Worm (Caenorhabditis elegans) whole organism, late embryonic: ENCODE data around the gene C39E6.2.

Experiments
- F13H6.1 ChIP-seq: sonication (generic microtip); optimal IDR thresholded peaks from 2 replicates; lab custom pipeline; 2016; ENCODE audit warnings: missing genetic modification characterization, missing compliant biosample characterization
- K09A11.1 ChIP-seq: sonication (generic microtip); optimal IDR thresholded peaks from 2 replicates; lab custom pipeline; 2017; ENCODE audit warnings: antibody characterized with exemption, mild to moderate bottlenecking, missing genetic modification characterization, missing compliant biosample characterization; ENCODE audit not compliant: insufficient read depth
- Y22D7AL.16 ChIP-seq: sonication (generic microtip); optimal IDR thresholded peaks from 2 replicates; lab custom pipeline; 2016; ENCODE audit warnings: missing genetic modification characterization, missing compliant biosample characterization
- ceh-19 ChIP-seq: fragments of 200-800 bp; sonication (Bioruptor generic); optimal IDR thresholded peaks from 2 replicates; lab custom pipeline; 2018; ENCODE audit warnings: mild to moderate bottlenecking, missing genetic modification characterization, missing compliant biosample characterization
- ceh-2 ChIP-seq: sonication (generic microtip); optimal IDR thresholded peaks from 2 replicates; lab custom pipeline; 2016; ENCODE audit warnings: missing genotype, missing genetic modification characterization, missing compliant biosample characterization
- ceh-22 ChIP-seq: sonication (generic microtip); optimal IDR thresholded peaks from 2 replicates; lab custom pipeline; 2017; ENCODE audit warnings: missing biosample characterization, missing genetic modification characterization
- ceh-24 ChIP-seq: sonication (generic microtip); optimal IDR thresholded peaks from 2 replicates; lab custom pipeline; 2016; ENCODE audit warnings: mild to moderate bottlenecking, missing genetic modification characterization, missing compliant biosample characterization
- ceh-45 ChIP-seq: fragments of 200-800 bp; sonication (Bioruptor generic); IDR thresholded peaks from 2 replicates; pipeline ENCODE4 v1.3.6; 2022; ENCODE audit warnings: missing genetic modification reagents, missing genetic modification characterization, missing compliant biosample characterization
- ceh-9 ChIP-seq: sonication (generic microtip); optimal IDR thresholded peaks from 2 replicates; lab custom pipeline; 2016; ENCODE audit warnings: mild to moderate bottlenecking, missing genetic modification characterization, inconsistent platforms, missing compliant biosample characterization
- dve-1 ChIP-seq: sonication (generic microtip); optimal IDR thresholded peaks from 2 replicates; lab custom pipeline; 2017; ENCODE audit warnings: antibody characterized with exemption, mild to moderate bottlenecking, missing genetic modification characterization, missing compliant biosample characterization
- elt-2 ChIP-seq: sonication (generic microtip); optimal IDR thresholded peaks from 2 replicates; lab custom pipeline; 2016; ENCODE audit warnings: missing genetic modification reagents, missing genetic modification characterization, missing compliant biosample characterization
- eyg-1 ChIP-seq: sonication (generic microtip); optimal IDR thresholded peaks from 2 replicates; lab custom pipeline; 2016; ENCODE audit warnings: missing genotype, missing genetic modification characterization, missing compliant biosample characterization
- fax-1 ChIP-seq: sonication (generic microtip); optimal IDR thresholded peaks from 2 replicates; lab custom pipeline; 2016; ENCODE audit warnings: missing genotype, missing genetic modification characterization, missing compliant biosample characterization
- fkh-10 ChIP-seq: fragments of 150-350 bp; optimal IDR thresholded peaks from 2 replicates; lab custom pipeline; 2014; ENCODE audit warnings: missing biosample characterization, missing genetic modification reagents, missing genetic modification characterization
- fkh-6 ChIP-seq: sonication (generic microtip); optimal IDR thresholded peaks from 2 replicates; lab custom pipeline; 2016; ENCODE audit warnings: missing genetic modification characterization, missing compliant biosample characterization
- gmeb-2 ChIP-seq: sonication (generic microtip); optimal IDR thresholded peaks from 2 replicates; lab custom pipeline; 2016; ENCODE audit warnings: missing genetic modification characterization, inconsistent platforms, missing compliant biosample characterization
- hlh-8 ChIP-seq: sonication (generic microtip); optimal IDR thresholded peaks from 2 replicates; lab custom pipeline; 2016; ENCODE audit warnings: missing genotype, missing genetic modification characterization, missing compliant biosample characterization
- madf-2 ChIP-seq: sonication (generic microtip); optimal IDR thresholded peaks from 2 replicates; lab custom pipeline; 2017; ENCODE audit warnings: missing genetic modification characterization, missing compliant biosample characterization
- mec-3 ChIP-seq: sonication (generic microtip); optimal IDR thresholded peaks from 2 replicates; lab custom pipeline; 2016; ENCODE audit warnings: borderline replicate concordance, missing genetic modification characterization, missing compliant biosample characterization
- nfya-1 ChIP-seq: sonication (generic microtip); optimal IDR thresholded peaks from 2 replicates; lab custom pipeline; 2017; ENCODE audit warnings: missing genetic modification characterization, mild to moderate bottlenecking, missing compliant biosample characterization, antibody characterized with exemption, moderate library complexity
- odd-2 ChIP-seq: sonication (generic microtip); optimal IDR thresholded peaks from 2 replicates; lab custom pipeline; 2017; ENCODE audit warnings: antibody characterized with exemption, mild to moderate bottlenecking, missing genetic modification characterization, missing compliant biosample characterization
- pag-3 ChIP-seq: sonication (generic microtip); optimal IDR thresholded peaks from 2 replicates; lab custom pipeline; 2016; ENCODE audit warnings: missing compliant biosample characterization, missing genetic modification characterization, borderline replicate concordance
- pat-9 ChIP-seq: fragments of 200-800 bp; sonication (Bioruptor generic); optimal IDR thresholded peaks from 2 replicates; lab custom pipeline; 2018; ENCODE audit warnings: mild to moderate bottlenecking, missing genetic modification characterization, moderate library complexity, missing compliant biosample characterization
- pha-2 ChIP-seq: sonication (generic microtip); optimal IDR thresholded peaks from 2 replicates; lab custom pipeline; 2017; ENCODE audit warnings: mild to moderate bottlenecking, missing genetic modification characterization, missing compliant biosample characterization
- pha-4 ChIP-seq: fragments of 150-350 bp; optimal IDR thresholded peaks from 2 replicates; lab custom pipeline; 2018; ENCODE audit warnings: missing biosample characterization, missing genetic modification reagents, missing genetic modification characterization
- rnt-1 ChIP-seq: sonication (generic microtip); optimal IDR thresholded peaks from 2 replicates; lab custom pipeline; 2016; ENCODE audit warnings: missing genetic modification characterization, missing compliant biosample characterization
- sox-2 ChIP-seq: fragments of 200-800 bp; sonication (Bioruptor generic); IDR thresholded peaks from 2 replicates; pipeline ENCODE4 v1.3.6; 2022; ENCODE audit warnings: missing genetic modification reagents, missing genetic modification characterization, missing compliant biosample characterization
- tbx-7 ChIP-seq: sonication (generic microtip); optimal IDR thresholded peaks from 2 replicates; lab custom pipeline; 2016; ENCODE audit warnings: missing genotype, missing genetic modification characterization, missing compliant biosample characterization
- unc-3 ChIP-seq, 2 experiments: fragments of 200-800 bp in 1 of 2; sonication (Bioruptor generic) in 1 of 2; sonication (generic microtip) in 1 of 2; conservative IDR thresholded peaks in 1 of 2; optimal IDR thresholded peaks in 1 of 2; 2 replicates each; pipeline versions ENCODE4 v1.3.6 to Lab custom; 2016 to 2022; ENCODE audit warnings: missing compliant biosample characterization in 2 of 2, missing genetic modification characterization in 2 of 2, missing genetic modification reagents in 1 of 2
- unc-42 ChIP-seq: sonication (generic microtip); optimal IDR thresholded peaks from 2 replicates; lab custom pipeline; 2016; ENCODE audit warnings: missing genotype, missing genetic modification characterization, missing compliant biosample characterization
- unc-55 ChIP-seq: sonication (generic microtip); optimal IDR thresholded peaks from 2 replicates; lab custom pipeline; 2017; ENCODE audit warnings: missing biosample characterization, missing genetic modification reagents, missing genetic modification characterization
- zip-5 ChIP-seq: sonication (generic microtip); optimal IDR thresholded peaks from 2 replicates; lab custom pipeline; 2016; ENCODE audit warnings: missing genetic modification characterization, missing compliant biosample characterization

The C39E6.2 gene

DNA sequence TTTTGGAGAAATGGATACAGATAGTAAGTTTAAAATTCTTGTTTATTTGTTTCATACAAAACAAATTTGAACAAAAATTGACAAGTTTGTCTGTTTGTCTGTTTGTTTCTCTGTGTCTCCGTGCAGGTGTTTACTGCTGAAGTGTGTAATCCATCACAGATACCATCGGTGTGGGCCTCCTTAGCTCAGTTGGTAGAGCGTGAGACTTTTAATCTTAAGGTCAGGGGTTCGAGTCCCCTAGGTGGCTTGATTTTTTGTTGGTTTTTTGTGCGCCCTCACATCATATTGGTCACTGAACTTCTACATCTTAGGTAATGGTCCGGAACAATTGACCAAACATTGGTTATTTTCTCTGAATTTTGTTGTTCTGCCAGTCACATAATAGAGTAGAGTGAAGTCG is 34.0 kb upstream of the C39E6.2 start (continued):
- no peak for TF ChIP-seq ceh-2
- peak; percentile 47; the same call in 1 of the 2 replicates for TF ChIP-seq unc-3 (GFP tag; conservative IDR thresholded peaks at IDR 0.05; lab: Robert Waterston, UW)
- no peak for TF ChIP-seq unc-3 (tag; optimal IDR thresholded peaks at IDR 0.05; lab: Kevin White, UChicago)
- peak; percentile 52 for TF ChIP-seq dve-1 (tag; lab: Kevin White, UChicago)
- peak; percentile 21 for TF ChIP-seq fax-1 (tag; lab: Kevin White, UChicago)
- TF ChIP-seq pat-9, result peak; percentile 18
- TF ChIP-seq Y22D7AL.16 (tag; lab: Kevin White, UChicago), result no peak
- no peak for TF ChIP-seq zip-5
- TF ChIP-seq ceh-19 (GFP tag; lab: Kevin White, UChicago), result no peak
- TF ChIP-seq ceh-9 (tag; lab: Kevin White, UChicago), result no peak
- TF ChIP-seq sox-2, result peak; percentile 3; the same call in 1 of the 2 replicates
- no peak for TF ChIP-seq ceh-22 (tag; lab: Kevin White, UChicago)
- no peak for TF ChIP-seq pag-3 (tag; lab: Kevin White, UChicago)
- peak; percentile 60 for TF ChIP-seq elt-2
- no peak for TF ChIP-seq hlh-8 (tag; lab: Kevin White, UChicago)
- no peak for TF ChIP-seq madf-2 (tag; lab: Kevin White, UChicago)
- TF ChIP-seq odd-2 (tag; lab: Kevin White, UChicago), result peak; percentile 31

DNA sequence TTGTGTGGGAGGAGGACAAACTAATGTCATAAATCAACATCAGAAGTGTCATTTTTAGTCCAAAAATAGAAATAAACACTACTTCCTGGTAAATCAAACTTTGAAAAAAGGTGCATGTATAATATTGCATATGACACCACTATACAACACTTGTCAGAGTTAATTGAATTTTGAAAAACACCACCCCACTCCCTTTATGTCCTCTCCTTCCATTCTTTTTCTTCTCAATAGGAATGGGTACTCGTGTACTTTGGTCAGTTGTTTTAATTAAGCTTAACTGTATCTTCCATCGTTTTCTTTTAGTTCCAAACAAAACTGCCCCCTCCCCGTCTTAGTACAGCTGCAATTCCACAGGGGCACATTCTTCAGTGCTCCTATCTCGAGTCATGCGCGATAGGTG is 32.6 kb upstream of the C39E6.2 start:
- TF ChIP-seq unc-42 (tag; lab: Kevin White, UChicago) (peak; percentile 65), ceh-19 (GFP tag; lab: Kevin White, UChicago) (no peak)
- TF ChIP-seq, all 69 proteins: peak for 1

DNA sequence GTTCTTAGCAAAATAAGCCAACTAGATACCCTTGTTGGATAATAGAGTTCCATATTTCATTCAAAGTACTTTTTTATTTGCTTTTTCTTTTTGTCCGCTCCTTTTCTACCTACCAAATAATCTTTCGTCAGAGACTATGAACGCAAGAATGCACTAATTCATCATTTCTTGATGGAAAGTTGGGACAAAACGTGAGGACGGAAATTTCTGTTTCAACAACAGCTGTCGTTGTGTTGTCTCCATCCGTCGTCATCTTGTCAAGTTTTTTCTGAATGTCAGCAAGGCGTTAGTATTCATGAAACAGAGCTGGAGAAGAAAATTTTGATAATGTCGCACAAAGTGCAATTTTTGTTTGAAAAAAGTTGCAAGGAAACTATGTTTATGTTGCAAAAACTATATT is 29.9 kb upstream of the C39E6.2 start:
- TF ChIP-seq unc-55 (GFP tag; lab: Kevin White, UChicago) (peak; percentile 47), rnt-1 (tag; lab: Kevin White, UChicago) (no peak), K09A11.1 (tag; lab: Kevin White, UChicago) (no peak)

DNA sequence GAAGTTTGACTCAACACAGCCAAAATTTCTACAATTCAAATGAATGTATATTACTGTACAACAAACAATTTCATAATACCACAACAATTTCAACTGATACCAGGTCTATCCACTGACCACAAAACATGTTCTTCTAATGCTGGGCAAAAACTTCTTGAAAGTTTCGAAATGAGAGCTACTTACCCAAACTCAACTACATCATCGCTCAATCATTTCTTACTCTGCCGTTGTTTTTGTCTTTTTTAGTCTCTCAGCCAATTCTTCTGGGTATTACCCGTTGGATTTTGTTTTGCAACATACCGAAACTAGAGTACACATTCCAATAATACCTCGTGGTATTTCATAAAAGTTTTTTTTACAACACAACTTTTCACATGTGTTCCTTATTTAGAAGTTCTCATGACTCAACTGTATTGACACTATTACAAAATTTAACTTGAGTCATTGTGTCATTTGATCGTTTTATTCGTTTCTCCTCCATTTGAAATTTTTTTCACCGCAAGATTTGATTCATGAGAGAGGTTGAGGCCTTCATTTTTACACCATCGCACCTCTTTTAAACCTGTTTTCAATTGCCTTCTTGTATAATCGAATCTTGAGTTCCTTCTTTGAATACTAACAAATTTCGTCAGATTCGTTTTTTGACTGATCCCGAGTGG is 28.3 kb upstream of the C39E6.2 start, which contains the start of gene F43C9.2:
Gene F43C9.2, plus strand, starts transcription at position 497 of the 659 bp plus-strand sequence.
- TF ChIP-seq fkh-10, result no peak
- TF ChIP-seq fkh-6 (tag; lab: Kevin White, UChicago), result no peak
- TF ChIP-seq eyg-1 (tag; lab: Kevin White, UChicago), result no peak
- no peak for TF ChIP-seq nfya-1 (tag; lab: Kevin White, UChicago)
- TF ChIP-seq F13H6.1 (tag; lab: Kevin White, UChicago), result no peak
- TF ChIP-seq tbx-7 (tag; lab: Kevin White, UChicago), result no peak
- no peak for TF ChIP-seq unc-42 (tag; lab: Kevin White, UChicago)
- no peak for TF ChIP-seq unc-3 (GFP tag; conservative IDR thresholded peaks at IDR 0.05; lab: Robert Waterston, UW)
- no peak for TF ChIP-seq unc-3 (tag; optimal IDR thresholded peaks at IDR 0.05; lab: Kevin White, UChicago)
- no peak for TF ChIP-seq ceh-45 (GFP tag; lab: Robert Waterston, UW)
- no peak for TF ChIP-seq mec-3 (tag; lab: Kevin White, UChicago)
- TF ChIP-seq ceh-9 (tag; lab: Kevin White, UChicago), result no peak
- no peak for TF ChIP-seq pha-2 (tag; lab: Kevin White, UChicago)
- no peak for TF ChIP-seq gmeb-2 (tag; lab: Kevin White, UChicago)
- no peak for TF ChIP-seq sox-2
- no peak for TF ChIP-seq Y22D7AL.16 (tag; lab: Kevin White, UChicago)
- TF ChIP-seq pha-4 (tag; lab: Kevin White, UChicago), result no peak
- TF ChIP-seq ceh-24 (tag; lab: Kevin White, UChicago), result no peak
- TF ChIP-seq, all 69 proteins: peak for 0
